Fruit fly (Drosophila melanogaster) whole organism: ENCODE measurements around the gene Sfp93F.

Experiments used
- Dll ChIP-seq: fragments of >200 bp; optimal IDR thresholded peaks from 2 replicates; lab custom pipeline; 2017
- pan ChIP-seq: fragments of >200 bp; optimal IDR thresholded peaks from 2 replicates; lab custom pipeline; 2017
- psq ChIP-seq: fragments of >200 bp; optimal IDR thresholded peaks from 2 replicates; lab custom pipeline; 2017
- usp ChIP-seq: fragments of >200 bp; optimal IDR thresholded peaks from 2 replicates; lab custom pipeline; 2017; ENCODE audit warnings: missing biosample characterization, missing genetic modification characterization, mixed read lengths

DNA sequence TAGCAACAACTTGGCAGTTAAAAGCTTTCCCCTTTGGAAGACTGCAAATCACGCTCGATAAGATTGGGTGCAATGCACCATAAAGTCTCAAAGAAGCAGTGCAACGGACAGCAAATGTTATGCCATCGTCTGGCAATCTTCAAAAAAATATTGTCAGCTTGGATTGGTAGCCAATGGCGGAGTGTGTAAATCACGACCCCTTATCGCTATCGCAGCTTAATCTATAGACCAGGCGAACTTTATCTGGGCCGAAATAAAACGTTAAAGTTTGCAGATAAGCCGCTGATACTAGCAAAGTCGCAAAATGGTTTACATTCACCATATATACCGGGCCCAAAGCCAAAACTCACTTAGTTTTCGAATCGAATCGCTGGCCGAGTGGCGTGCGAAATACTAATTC, 17.9 kb upstream of the Sfp93F start, which contains the start of gene CG31198:
- TF ChIP-seq Dll (lab: Kevin White, UChicago), result no peak
- no peak for TF ChIP-seq psq (lab: Kevin White, UChicago)
- no peak for TF ChIP-seq pan (lab: Kevin White, UChicago)
- TF ChIP-seq usp, result no peak
